Fruit fly (Drosophila melanogaster): ENCODE results near the gene Ilp8.

Ilp8 gene

dm6 chr3L:17012017-17012719 lies 19.7 kb downstream of the Ilp8 start, which contains the start of gene CG3764 (continued):
- TF ChIP-seq C15 (GFP tag; IDR thresholded peaks at IDR 0.05), result 0 out of 3 replicates have a peak, but pooled peaks have one; percentile 39
- no peak for TF ChIP-seq Hr39 (optimal IDR thresholded peaks at IDR 0.05)
- TF ChIP-seq CG2712 (tag; optimal IDR thresholded peaks at IDR 0.05), result peak; percentile 70
- TF ChIP-seq Scr (GFP tag; IDR thresholded peaks at IDR 0.05; ENCODE audit: partially characterized antibody), result peak; percentile 44; the same call in 1 of the 2 replicates
- TF ChIP-seq abd-A (tag; optimal IDR thresholded peaks at IDR 0.05), result no peak
- peak; percentile 46 for TF ChIP-seq Sox102F (GFP tag; optimal IDR thresholded peaks at IDR 0.05)
- TF ChIP-seq Fer1 (GFP tag; optimal IDR thresholded peaks at IDR 0.05), result peak; percentile 90
- TF ChIP-seq da (GFP tag; optimal IDR thresholded peaks at IDR 0.05), result peak; percentile 72
- TF ChIP-seq CG7928 (GFP tag; optimal IDR thresholded peaks at IDR 0.05), result peak; percentile 50
- no peak for TF ChIP-seq prd (optimal IDR thresholded peaks at IDR 0.05)
- TF ChIP-seq prd (GFP tag; IDR thresholded peaks at IDR 0.05), result 0 out of 3 replicates have a peak, but pooled peaks have one; percentile 26
- peak; percentile 51 for TF ChIP-seq tin (GFP tag; optimal IDR thresholded peaks at IDR 0.05)
- peak; percentile 98 for TF ChIP-seq Med (GFP tag)
- TF ChIP-seq mam (GFP tag; optimal IDR thresholded peaks at IDR 0.05), result peak; percentile 53
- peak; percentile 76 for TF ChIP-seq Dek (tag; optimal IDR thresholded peaks at IDR 0.05)
- TF ChIP-seq Hmx (GFP tag; optimal IDR thresholded peaks at IDR 0.05), result no peak
- TF ChIP-seq slp2 (GFP tag; optimal IDR thresholded peaks at IDR 0.05), result peak; percentile 59
- TF ChIP-seq gsb (GFP tag; IDR thresholded peaks at IDR 0.05), result peak; percentile 63; the same call in 1 of the 2 replicates
- TF ChIP-seq CG2199 (GFP tag; IDR thresholded peaks at IDR 0.05), result no peak
- TF ChIP-seq crc (GFP tag; optimal IDR thresholded peaks at IDR 0.05), result peak; percentile 34
- peak; percentile 50 for TF ChIP-seq CG13775 (GFP tag; optimal IDR thresholded peaks at IDR 0.05)
- TF ChIP-seq CG4854 (GFP tag; optimal IDR thresholded peaks at IDR 0.05), result peak; percentile 73
- TF ChIP-seq stwl (tag; optimal IDR thresholded peaks at IDR 0.05), result peak; percentile 88
- no peak for TF ChIP-seq Poxn (GFP tag; IDR thresholded peaks at IDR 0.05)
- no peak for TF ChIP-seq CG16779 (GFP tag; IDR thresholded peaks at IDR 0.05)
- no peak for TF ChIP-seq CG12155 (GFP tag; optimal IDR thresholded peaks at IDR 0.05)
- TF ChIP-seq CG12104 (GFP tag; optimal IDR thresholded peaks at IDR 0.05), result peak; percentile 74
- TF ChIP-seq NC2α (GFP tag; optimal IDR thresholded peaks at IDR 0.05), result peak; percentile 53
- no peak for TF ChIP-seq hbn (GFP tag; IDR thresholded peaks at IDR 0.05; ENCODE audit: partially characterized antibody)
- peak; percentile 76 for TF ChIP-seq CG12219 (GFP tag; optimal IDR thresholded peaks at IDR 0.05)
- peak; percentile 33 for TF ChIP-seq az2 (GFP tag; optimal IDR thresholded peaks at IDR 0.05)
- TF ChIP-seq CG34376 (GFP tag; optimal IDR thresholded peaks at IDR 0.05), result peak; percentile 95
- no peak for TF ChIP-seq Gsc (GFP tag; IDR thresholded peaks at IDR 0.05)
- TF ChIP-seq CG10147 (GFP tag; optimal IDR thresholded peaks at IDR 0.05), result peak; percentile 73
- TF ChIP-seq Atf3 (GFP tag; optimal IDR thresholded peaks at IDR 0.05), result peak; percentile 69
- TF ChIP-seq Atf6 (GFP tag; IDR thresholded peaks at IDR 0.05), result 0 out of 2 replicates have a peak, but pooled peaks have one; percentile 53
- peak; percentile 91 for TF ChIP-seq ATbp (GFP tag; optimal IDR thresholded peaks at IDR 0.05)
- TF ChIP-seq CG15696 (tag; optimal IDR thresholded peaks at IDR 0.05), result peak; percentile 74
- TF ChIP-seq NFAT (GFP tag; IDR thresholded peaks at IDR 0.05), result 0 out of 2 replicates have a peak, but pooled peaks have one; percentile 6
- TF ChIP-seq CG1233 (GFP tag; optimal IDR thresholded peaks at IDR 0.05), result peak; percentile 89
- no peak for TF ChIP-seq hkb (optimal IDR thresholded peaks at IDR 0.05)
- peak; percentile 70 for TF ChIP-seq hkb (GFP tag; IDR thresholded peaks at IDR 0.05)
- no peak for TF ChIP-seq Hr78 (GFP tag; optimal IDR thresholded peaks at IDR 0.05)
- TF ChIP-seq pzg (GFP tag; optimal IDR thresholded peaks at IDR 0.05), result peak; percentile 97
- peak; percentile 60 to 77 for TF ChIP-seq dpn (GFP tag; optimal IDR thresholded peaks at IDR 0.05)
- peak; percentile 36 for TF ChIP-seq gcm2 (GFP tag; optimal IDR thresholded peaks at IDR 0.05)
- peak; percentile 72 for TF ChIP-seq CG4282 (GFP tag; optimal IDR thresholded peaks at IDR 0.05)
- TF ChIP-seq HmgZ (tag; optimal IDR thresholded peaks at IDR 0.05), result peak; percentile 90
- TF ChIP-seq CG11504 (tag; optimal IDR thresholded peaks at IDR 0.05), result peak; percentile 72
- peak; percentile 62 for TF ChIP-seq Dbx (GFP tag; IDR thresholded peaks at IDR 0.05)
